Worm (Caenorhabditis elegans) whole organism, L3 larva: ENCODE results near the gene lst-6.

Experiments
- ama-1 ChIP-seq: fragments of 150-350 bp; optimal IDR thresholded peaks from 2 replicates; lab custom pipeline; 2018
- ceh-16 ChIP-seq: sonication (generic microtip); optimal IDR thresholded peaks from 2 replicates; lab custom pipeline; 2017; ENCODE audit warnings: missing biosample characterization, missing genetic modification characterization
- egl-27 ChIP-seq: sonication (generic microtip); optimal IDR thresholded peaks from 4 replicates; lab custom pipeline; 2017; ENCODE audit warnings: missing biosample characterization, missing genetic modification reagents, missing genetic modification characterization
- fkh-10 ChIP-seq: sonication (generic microtip); optimal IDR thresholded peaks from 2 replicates; lab custom pipeline; 2017; ENCODE audit warnings: missing biosample characterization, missing genetic modification reagents, missing genetic modification characterization
- mdl-1 ChIP-seq: fragments of 150-350 bp; optimal IDR thresholded peaks from 2 replicates; lab custom pipeline; 2014; ENCODE audit warnings: missing biosample characterization, missing genetic modification characterization
- nhr-237 ChIP-seq: fragments of 150-350 bp; optimal IDR thresholded peaks from 2 replicates; lab custom pipeline; 2014; ENCODE audit warnings: missing biosample characterization, missing genetic modification characterization
- nhr-77 ChIP-seq: fragments of 150-350 bp; optimal IDR thresholded peaks from 2 replicates; lab custom pipeline; 2014; ENCODE audit warnings: missing biosample characterization, missing genetic modification characterization

ce11 chrII:6970515-6970914 is 51.8 kb downstream of the lst-6 start, which contains the start of gene C15F1.5:
- no peak for TF ChIP-seq ama-1 (lab: Kevin White, UChicago)
- TF ChIP-seq mdl-1: no peak
- no peak for TF ChIP-seq nhr-77
- TF ChIP-seq ceh-16: no peak
- TF ChIP-seq fkh-10 (GFP tag; lab: Kevin White, UChicago): no peak
- TF ChIP-seq egl-27 (tag; lab: Kevin White, UChicago): no peak
- TF ChIP-seq nhr-237 (tag; lab: Kevin White, UChicago): no peak
